Worm (Caenorhabditis elegans): ENCODE results near the gene clec-179.
A peak's percentile ranks its signal among the peaks of the same experiment; 100 is the strongest.

Gene clec-179

ce11 chrIV:7184597-7184996, at the start of gene clec-179:
clec-179 (minus strand) TSS chrIV:7184697.
- TF ChIP-seq tbx-2 (tag; optimal IDR thresholded peaks at IDR 0.05): no peak
- no peak for TF ChIP-seq pha-4 (tag; optimal IDR thresholded peaks at IDR 0.05)
- no peak for TF ChIP-seq ama-1 (optimal IDR thresholded peaks at IDR 0.05)

ce11 chrIV:7233566-7234014, 49.1 kb upstream of the clec-179 start:
- TF ChIP-seq mdl-1 (tag; optimal IDR thresholded peaks at IDR 0.05) (no peak), egl-5 (tag; optimal IDR thresholded peaks at IDR 0.05) (peak; percentile 57), ceh-9 (tag; optimal IDR thresholded peaks at IDR 0.05) (no peak), lin-39 (tag; optimal IDR thresholded peaks at IDR 0.05) (peak; percentile 7), nhr-43 (tag; optimal IDR thresholded peaks at IDR 0.05; ENCODE audit: poor library complexity, severe bottlenecking) (peak; percentile 72), elt-3 (tag; optimal IDR thresholded peaks at IDR 0.05) (no peak), nfya-1 (tag; optimal IDR thresholded peaks at IDR 0.05; ENCODE audit: insufficient read depth) (peak; percentile 19), fkh-10 (GFP tag; optimal IDR thresholded peaks at IDR 0.05) (no peak), nhr-12 (tag; optimal IDR thresholded peaks at IDR 0.05) (no peak)

ce11 chrIV:7230935-7231334, 46.4 kb upstream of the clec-179 start, which contains the start of gene D2024.4:
D2024.4 (plus strand) TSS chrIV:7231235.
- no peak for TF ChIP-seq daf-12 (tag; optimal IDR thresholded peaks at IDR 0.05)
- TF ChIP-seq elt-1 (tag; optimal IDR thresholded peaks at IDR 0.05): no peak
- no peak for TF ChIP-seq mml-1 (tag; optimal IDR thresholded peaks at IDR 0.05)
- TF ChIP-seq skn-1 (tag; optimal IDR thresholded peaks at IDR 0.05): no peak
- TF ChIP-seq ztf-11 (tag; optimal IDR thresholded peaks at IDR 0.05): no peak
- TF ChIP-seq ceh-9 (tag; optimal IDR thresholded peaks at IDR 0.05): no peak
- TF ChIP-seq ztf-4 (tag; optimal IDR thresholded peaks at IDR 0.05): no peak
- TF ChIP-seq elt-3 (tag; optimal IDR thresholded peaks at IDR 0.05): no peak
- TF ChIP-seq eor-1 (tag; optimal IDR thresholded peaks at IDR 0.05): no peak
- no peak for TF ChIP-seq R02D3.7 (tag; optimal IDR thresholded peaks at IDR 0.05)

ce11 chrIV:7230198-7230597, 45.7 kb upstream of the clec-179 start, which contains the start of gene cap-1:
cap-1 (minus strand) TSS chrIV:7230223.
- no peak for TF ChIP-seq R02D3.7 (tag; optimal IDR thresholded peaks at IDR 0.05)
- TF ChIP-seq nhr-76 (tag; optimal IDR thresholded peaks at IDR 0.05): no peak
- TF ChIP-seq jun-1 (tag; optimal IDR thresholded peaks at IDR 0.05): peak; percentile 28
- no peak for TF ChIP-seq unc-39 (tag; optimal IDR thresholded peaks at IDR 0.05)
- no peak for TF ChIP-seq fkh-10 (GFP tag; optimal IDR thresholded peaks at IDR 0.05)
- peak; percentile 53 for TF ChIP-seq pqm-1 (tag; optimal IDR thresholded peaks at IDR 0.05)
- no peak for TF ChIP-seq zag-1 (tag; optimal IDR thresholded peaks at IDR 0.05)
- TF ChIP-seq ceh-9 (tag; optimal IDR thresholded peaks at IDR 0.05): no peak
- no peak for TF ChIP-seq ZK546.5 (tag; optimal IDR thresholded peaks at IDR 0.05)
- peak; percentile 68 for TF ChIP-seq nfya-1 (tag; optimal IDR thresholded peaks at IDR 0.05; ENCODE audit: insufficient read depth)
- no peak for TF ChIP-seq nhr-28 (tag; optimal IDR thresholded peaks at IDR 0.05)
- no peak for TF ChIP-seq mml-1 (tag; optimal IDR thresholded peaks at IDR 0.05)
- TF ChIP-seq nhr-25 (tag; optimal IDR thresholded peaks at IDR 0.05): peak; percentile 44
- TF ChIP-seq fos-1 (tag; optimal IDR thresholded peaks at IDR 0.05): peak; percentile 50
- peak; percentile 82 for TF ChIP-seq nhr-23 (tag; optimal IDR thresholded peaks at IDR 0.05)
- TF ChIP-seq nhr-12 (tag; optimal IDR thresholded peaks at IDR 0.05): no peak
- peak; percentile 73 for TF ChIP-seq ceh-28 (tag; optimal IDR thresholded peaks at IDR 0.05)
- TF ChIP-seq daf-12 (tag; optimal IDR thresholded peaks at IDR 0.05): no peak
- TF ChIP-seq snpc-4 (tag; optimal IDR thresholded peaks at IDR 0.05): peak; percentile 80
- no peak for TF ChIP-seq skn-1 (tag; optimal IDR thresholded peaks at IDR 0.05)
- TF ChIP-seq lin-15B (tag; optimal IDR thresholded peaks at IDR 0.05): peak; percentile 88
- TF ChIP-seq nhr-237 (tag; optimal IDR thresholded peaks at IDR 0.05): no peak
- peak; percentile 72 for TF ChIP-seq hmg-11 (tag; optimal IDR thresholded peaks at IDR 0.05)
- peak; percentile 92 for TF ChIP-seq pha-4 (tag; optimal IDR thresholded peaks at IDR 0.05)
- no peak for TF ChIP-seq nhr-67 (tag; optimal IDR thresholded peaks at IDR 0.05)
- no peak for TF ChIP-seq ama-1 (optimal IDR thresholded peaks at IDR 0.05)
- TF ChIP-seq egl-27 (tag; optimal IDR thresholded peaks at IDR 0.05): no peak
- TF ChIP-seq ceh-16 (tag; optimal IDR thresholded peaks at IDR 0.05): no peak
- TF ChIP-seq lin-39 (tag; optimal IDR thresholded peaks at IDR 0.05): no peak
- TF ChIP-seq sea-2 (GFP tag; optimal IDR thresholded peaks at IDR 0.05): no peak
- no peak for TF ChIP-seq nhr-11 (tag; optimal IDR thresholded peaks at IDR 0.05)
- no peak for TF ChIP-seq ztf-11 (tag; optimal IDR thresholded peaks at IDR 0.05)
- TF ChIP-seq mdl-1 (tag; optimal IDR thresholded peaks at IDR 0.05): no peak
- TF ChIP-seq nhr-43 (tag; optimal IDR thresholded peaks at IDR 0.05; ENCODE audit: poor library complexity, severe bottlenecking): no peak
- TF ChIP-seq elt-2 (tag; optimal IDR thresholded peaks at IDR 0.05): peak; percentile 33
- TF ChIP-seq ztf-4 (tag; optimal IDR thresholded peaks at IDR 0.05): no peak
- no peak for TF ChIP-seq aly-2 (tag; optimal IDR thresholded peaks at IDR 0.05)
- no peak for TF ChIP-seq elt-1 (tag; optimal IDR thresholded peaks at IDR 0.05)
- TF ChIP-seq elt-3 (tag; optimal IDR thresholded peaks at IDR 0.05): no peak
- peak; percentile 35 for TF ChIP-seq ceh-82 (tag; optimal IDR thresholded peaks at IDR 0.05)
- TF ChIP-seq tbx-2 (tag; optimal IDR thresholded peaks at IDR 0.05): no peak
- TF ChIP-seq eor-1 (tag; optimal IDR thresholded peaks at IDR 0.05): no peak
- TF ChIP-seq fkh-2 (tag; optimal IDR thresholded peaks at IDR 0.05): no peak
- TF ChIP-seq unc-62 (GFP tag; optimal IDR thresholded peaks at IDR 0.05): no peak
- peak; percentile 52 for TF ChIP-seq egl-5 (tag; optimal IDR thresholded peaks at IDR 0.05)

Data from whole organism, L3 larva.